Fruit fly (Drosophila melanogaster) Kc167 (cell line): ENCODE measurements around the gene CG42536.

Source experiments
- Myc ChIP-seq: fragments of >200 bp; optimal IDR thresholded peaks from 2 replicates; lab custom pipeline; 2017; ENCODE audit warnings: missing external identifiers
- Sin3A ChIP-seq: fragments of >200 bp; optimal IDR thresholded peaks from 2 replicates; lab custom pipeline; 2018; ENCODE audit warnings: missing external identifiers
- h ChIP-seq: fragments of >200 bp; optimal IDR thresholded peaks from 3 replicates; lab custom pipeline; 2018; ENCODE audit warnings: missing external identifiers
- insv ChIP-seq: fragments of >200 bp; optimal IDR thresholded peaks from 3 replicates; lab custom pipeline; 2018; ENCODE audit warnings: missing external identifiers
- psq ChIP-seq: fragments of >200 bp; optimal IDR thresholded peaks from 2 replicates; lab custom pipeline; 2017; ENCODE audit warnings: missing external identifiers
- ttk ChIP-seq: sonication (Bioruptor generic); optimal IDR thresholded peaks from 2 replicates; lab custom pipeline; 2017; ENCODE audit warnings: missing external identifiers

DNA sequence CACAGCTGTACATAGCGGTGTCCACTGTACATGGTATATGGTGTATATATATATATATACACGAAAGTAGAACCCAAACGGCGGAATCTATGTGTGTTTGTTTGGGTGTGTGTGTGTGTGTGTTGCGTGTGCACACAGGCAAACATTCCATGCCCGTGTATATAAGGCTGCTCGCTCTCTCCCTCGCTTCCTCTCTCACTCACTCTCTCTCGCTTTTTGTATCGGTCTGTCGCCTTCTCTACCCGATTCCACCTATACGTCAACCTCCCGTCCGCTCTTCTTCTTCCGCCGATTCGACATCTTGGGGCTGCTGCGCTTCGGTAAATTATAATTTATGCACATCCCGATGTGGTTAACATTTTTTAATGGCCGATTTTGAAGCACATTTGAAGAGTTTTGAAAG, 44.3 kb upstream of the CG42536 start:
- TF ChIP-seq psq (lab: Kevin White, UChicago), result no peak
- TF ChIP-seq insv (lab: Kevin White, UChicago), result no peak
- no peak for TF ChIP-seq h
- no peak for TF ChIP-seq ttk (lab: Kevin White, UChicago)
- TF ChIP-seq Myc (lab: Kevin White, UChicago), result no peak
- TF ChIP-seq Sin3A, result no peak
